Worm (Caenorhabditis elegans) whole organism, L3 larva: ENCODE data around the gene srw-24.

Experiments
- R02D3.7 ChIP-seq: fragments of 150-350 bp; optimal IDR thresholded peaks from 2 replicates; lab custom pipeline; 2014; ENCODE audit warnings: missing biosample characterization, missing genetic modification characterization
- aly-2 ChIP-seq: fragments of 150-350 bp; optimal IDR thresholded peaks from 2 replicates; lab custom pipeline; 2014; ENCODE audit warnings: missing biosample characterization, missing genetic modification characterization
- ama-1 ChIP-seq: fragments of 150-350 bp; optimal IDR thresholded peaks from 2 replicates; lab custom pipeline; 2018
- ceh-16 ChIP-seq: sonication (generic microtip); optimal IDR thresholded peaks from 2 replicates; lab custom pipeline; 2017; ENCODE audit warnings: missing biosample characterization, missing genetic modification characterization
- ceh-9 ChIP-seq: sonication (generic microtip); optimal IDR thresholded peaks from 2 replicates; lab custom pipeline; 2018; ENCODE audit warnings: missing biosample characterization, missing genetic modification characterization
- daf-12 ChIP-seq: fragments of 150-350 bp; optimal IDR thresholded peaks from 2 replicates; lab custom pipeline; 2014; ENCODE audit warnings: missing biosample characterization, missing genetic modification reagents, missing genetic modification characterization
- elt-1 ChIP-seq: fragments of 150-350 bp; optimal IDR thresholded peaks from 2 replicates; lab custom pipeline; 2014; ENCODE audit warnings: missing biosample characterization, missing genetic modification characterization
- elt-2 ChIP-seq: sonication (generic microtip); optimal IDR thresholded peaks from 2 replicates; lab custom pipeline; 2016; ENCODE audit warnings: missing genetic modification reagents, mild to moderate bottlenecking, missing genetic modification characterization, missing compliant biosample characterization
- elt-3 ChIP-seq, 3 experiments: fragments of 150-350 bp in 1 of 3; sonication (generic microtip) in 2 of 3; optimal IDR thresholded peaks; 2 replicates in 2 of 3; 4 replicates in 1 of 3; lab custom pipeline; 2014 to 2017; ENCODE audit warnings: missing biosample characterization in 3 of 3, missing genetic modification characterization in 3 of 3
- eor-1 ChIP-seq, 2 experiments: fragments of 150-350 bp; optimal IDR thresholded peaks; 2 replicates each; lab custom pipeline; 2014 to 2018; ENCODE audit warnings: missing biosample characterization in 2 of 2, missing genetic modification characterization in 2 of 2
- fkh-10 ChIP-seq: sonication (generic microtip); optimal IDR thresholded peaks from 2 replicates; lab custom pipeline; 2017; ENCODE audit warnings: missing biosample characterization, missing genetic modification reagents, missing genetic modification characterization
- fkh-2 ChIP-seq: fragments of 150-350 bp; optimal IDR thresholded peaks from 2 replicates; lab custom pipeline; 2014; ENCODE audit warnings: missing biosample characterization, missing genetic modification reagents, missing genetic modification characterization
- lin-39 ChIP-seq: fragments of 150-350 bp; optimal IDR thresholded peaks from 2 replicates; lab custom pipeline; 2018; ENCODE audit warnings: missing biosample characterization, missing genetic modification reagents, missing genetic modification characterization
- lsy-12 ChIP-seq: sonication (generic microtip); optimal IDR thresholded peaks from 2 replicates; lab custom pipeline; 2016; ENCODE audit warnings: mild to moderate bottlenecking, missing genetic modification characterization, missing compliant biosample characterization
- mdl-1 ChIP-seq: fragments of 150-350 bp; optimal IDR thresholded peaks from 2 replicates; lab custom pipeline; 2014; ENCODE audit warnings: missing biosample characterization, missing genetic modification characterization
- mml-1 ChIP-seq: fragments of 150-350 bp; sonication (generic microtip); optimal IDR thresholded peaks from 3 replicates; lab custom pipeline; 2014; ENCODE audit warnings: missing biosample characterization, missing genetic modification characterization
- nfya-1 ChIP-seq: sonication (generic microtip); optimal IDR thresholded peaks from 2 replicates; lab custom pipeline; 2017; ENCODE audit warnings: missing genetic modification characterization, mild to moderate bottlenecking, missing compliant biosample characterization, antibody characterized with exemption, moderate library complexity; ENCODE audit not compliant: insufficient read depth
- nhr-12 ChIP-seq: fragments of 150-350 bp; optimal IDR thresholded peaks from 2 replicates; lab custom pipeline; 2014; ENCODE audit warnings: missing biosample characterization, missing genetic modification characterization
- nhr-23 ChIP-seq: fragments of 150-350 bp; optimal IDR thresholded peaks from 2 replicates; lab custom pipeline; 2014; ENCODE audit warnings: missing biosample characterization, missing genetic modification reagents, missing genetic modification characterization
- nhr-237 ChIP-seq: fragments of 150-350 bp; optimal IDR thresholded peaks from 2 replicates; lab custom pipeline; 2014; ENCODE audit warnings: missing biosample characterization, missing genetic modification characterization
- nhr-25 ChIP-seq: sonication (generic microtip); optimal IDR thresholded peaks from 2 replicates; lab custom pipeline; 2017; ENCODE audit warnings: missing biosample characterization, missing genetic modification characterization
- nhr-28 ChIP-seq: fragments of 150-350 bp; optimal IDR thresholded peaks from 2 replicates; lab custom pipeline; 2014; ENCODE audit warnings: missing biosample characterization, missing genetic modification characterization
- nhr-67 ChIP-seq: fragments of 150-350 bp; optimal IDR thresholded peaks from 2 replicates; lab custom pipeline; 2014; ENCODE audit warnings: missing biosample characterization, missing genetic modification characterization
- nhr-76 ChIP-seq: fragments of 150-350 bp; sonication (generic microtip); optimal IDR thresholded peaks from 5 replicates; lab custom pipeline; 2014; ENCODE audit warnings: missing biosample characterization, missing genetic modification characterization
- pha-4 ChIP-seq: fragments of 150-350 bp; optimal IDR thresholded peaks from 2 replicates; lab custom pipeline; 2014; ENCODE audit warnings: missing biosample characterization, missing genetic modification reagents, missing genetic modification characterization
- pqm-1 ChIP-seq: fragments of 150-350 bp; optimal IDR thresholded peaks from 2 replicates; lab custom pipeline; 2017; ENCODE audit warnings: missing biosample characterization, missing genetic modification characterization, inconsistent platforms
- sea-2 ChIP-seq: fragments of 150-350 bp; sonication (generic microtip); optimal IDR thresholded peaks from 4 replicates; lab custom pipeline; 2014; ENCODE audit warnings: missing biosample characterization, missing genetic modification reagents, missing genetic modification characterization
- skn-1 ChIP-seq: fragments of 150-350 bp; optimal IDR thresholded peaks from 2 replicates; lab custom pipeline; 2014; ENCODE audit warnings: missing biosample characterization, missing genetic modification characterization
- snpc-4 ChIP-seq: fragments of 150-350 bp; optimal IDR thresholded peaks from 2 replicates; lab custom pipeline; 2014; ENCODE audit warnings: missing biosample characterization, missing genetic modification characterization
- unc-39 ChIP-seq: sonication (generic microtip); optimal IDR thresholded peaks from 4 replicates; lab custom pipeline; 2017; ENCODE audit warnings: missing biosample characterization, missing genetic modification characterization
- zag-1 ChIP-seq: fragments of 150-350 bp; optimal IDR thresholded peaks from 2 replicates; lab custom pipeline; 2014; ENCODE audit warnings: missing biosample characterization, missing genetic modification characterization

The srw-24 gene

DNA sequence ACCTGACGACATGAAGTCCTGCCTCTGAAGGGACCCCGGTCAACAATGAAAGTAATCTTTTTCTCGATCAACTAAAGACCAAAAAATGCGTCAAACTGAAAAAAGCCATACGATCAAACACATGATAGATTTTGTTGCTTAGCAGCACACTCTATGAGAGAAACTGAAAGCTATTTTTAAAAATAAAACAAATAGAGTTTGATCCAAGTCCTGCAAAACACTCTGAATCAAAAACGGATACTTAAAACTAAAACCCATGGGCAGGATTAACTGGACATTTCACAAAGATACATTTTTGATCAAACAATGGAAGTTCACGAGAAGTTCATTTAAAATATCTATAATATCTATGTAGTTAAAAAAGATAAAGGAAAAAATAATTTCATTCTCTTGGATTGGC, 43.6 kb downstream of the srw-24 start, which contains the start of gene T10H4.13:
T10H4.13 (minus strand) TSS at position 101 of the 400 bp plus-strand sequence.
- TF ChIP-seq nhr-25, result no peak
- TF ChIP-seq mdl-1 (tag; lab: Kevin White, UChicago), result no peak
- TF ChIP-seq ama-1, result no peak
- no peak for TF ChIP-seq nhr-12 (tag; lab: Kevin White, UChicago)
- no peak for TF ChIP-seq sea-2 (GFP tag; lab: Kevin White, UChicago)
- TF ChIP-seq fkh-10 (GFP tag; lab: Kevin White, UChicago), result no peak
- no peak for TF ChIP-seq elt-2 (tag; lab: Kevin White, UChicago)
- no peak for TF ChIP-seq nfya-1 (tag; lab: Kevin White, UChicago)
- TF ChIP-seq aly-2 (tag; lab: Kevin White, UChicago), result no peak
- TF ChIP-seq R02D3.7 (tag; lab: Kevin White, UChicago), result no peak
- TF ChIP-seq daf-12 (tag; lab: Kevin White, UChicago), result no peak
- TF ChIP-seq nhr-23, result no peak
- no peak for TF ChIP-seq lsy-12
- no peak for TF ChIP-seq ceh-16 (tag; lab: Kevin White, UChicago)
- TF ChIP-seq fkh-2 (tag; lab: Kevin White, UChicago), result no peak
- TF ChIP-seq nhr-237 (tag; lab: Kevin White, UChicago), result no peak
- TF ChIP-seq elt-1 (tag; lab: Kevin White, UChicago), result no peak
- TF ChIP-seq nhr-76 (tag; lab: Kevin White, UChicago), result no peak

DNA sequence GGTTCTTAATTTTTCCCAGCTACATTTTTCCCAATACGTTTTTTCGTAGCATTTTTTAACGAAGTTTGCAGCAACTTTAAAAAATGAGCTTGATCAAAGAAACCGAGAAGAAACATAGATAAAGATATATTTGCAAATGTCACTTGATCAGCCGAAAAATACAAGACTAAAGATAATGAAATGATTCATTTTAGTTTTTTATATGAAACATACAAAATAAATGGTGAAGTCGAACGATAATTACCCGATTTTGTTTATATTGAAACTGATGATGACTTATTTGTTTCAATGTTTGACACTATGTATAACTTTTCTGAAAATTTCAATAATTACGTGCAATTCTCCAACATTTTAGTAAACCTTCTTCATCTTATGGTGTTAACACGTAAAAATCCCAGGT, 44.5 kb downstream of the srw-24 start, which contains the start of gene srw-22:
srw-22 (plus strand) TSS at position 301 of the 400 bp plus-strand sequence.
- no peak for TF ChIP-seq snpc-4 (tag; lab: Kevin White, UChicago)
- TF ChIP-seq nhr-76 (tag; lab: Kevin White, UChicago), result no peak
- TF ChIP-seq pha-4 (tag; lab: Kevin White, UChicago), result no peak
- no peak for TF ChIP-seq mml-1 (tag; lab: Kevin White, UChicago)
- no peak for TF ChIP-seq nhr-67 (tag; lab: Kevin White, UChicago)
- no peak for TF ChIP-seq pqm-1
- no peak for TF ChIP-seq skn-1 (tag; lab: Kevin White, UChicago)
- no peak for TF ChIP-seq mdl-1 (tag; lab: Kevin White, UChicago)
- no peak for TF ChIP-seq lsy-12
- no peak for TF ChIP-seq eor-1 (tag; optimal IDR thresholded peaks at IDR 0.05; lab: Kevin White, UChicago)
- no peak for TF ChIP-seq elt-3 (tag; optimal IDR thresholded peaks at IDR 0.05; lab: Kevin White, UChicago)

DNA sequence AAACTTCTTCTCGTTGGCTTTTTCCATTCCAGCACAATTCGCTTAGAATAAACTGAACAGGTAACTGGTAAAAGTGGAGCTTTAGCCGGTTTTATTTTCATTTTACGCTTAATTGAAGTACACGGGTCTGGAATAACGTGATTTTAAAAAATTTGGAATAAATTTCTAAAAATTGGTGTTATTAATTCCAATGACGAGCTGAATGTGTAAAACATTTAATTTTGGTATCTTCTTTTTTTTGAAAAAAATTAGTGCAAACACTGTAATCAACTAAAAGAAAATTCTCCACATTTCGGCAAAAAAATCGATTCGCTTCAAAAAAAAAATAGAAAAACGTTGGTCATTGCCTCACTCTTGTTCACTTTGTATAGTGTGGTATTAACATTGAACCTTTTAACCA, 48.5 kb downstream of the srw-24 start, which contains the start of gene T10H4.4:
T10H4.4 (minus strand) TSS at position 101 of the 400 bp plus-strand sequence.
- TF ChIP-seq lin-39 (tag; lab: Kevin White, UChicago), result no peak

DNA sequence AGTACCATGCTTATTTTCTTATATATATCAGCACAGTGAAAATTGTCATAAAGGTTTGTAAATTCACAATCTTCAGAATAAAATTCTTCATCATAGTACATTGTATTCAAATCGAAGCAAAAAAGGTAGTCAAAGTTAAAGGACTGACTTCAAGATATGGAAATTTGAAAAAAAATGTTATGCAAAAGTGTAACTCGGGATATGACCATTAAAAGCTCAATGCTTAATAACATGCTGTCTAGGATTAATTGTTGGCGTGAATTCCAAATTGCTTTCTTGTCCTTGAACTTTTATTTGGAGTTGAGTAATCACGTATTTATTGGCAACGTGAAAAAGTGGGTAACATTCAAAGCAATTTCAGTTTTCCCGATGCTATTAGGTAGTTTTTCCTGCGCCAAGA, 51.0 kb downstream of the srw-24 start, which contains the start of gene srw-16:
srw-16 (minus strand) TSS at position 101 of the 400 bp plus-strand sequence.
- TF ChIP-seq pqm-1 (no peak), skn-1 (tag; lab: Kevin White, UChicago) (no peak), zag-1 (tag; lab: Kevin White, UChicago) (no peak), ceh-9 (tag; lab: Kevin White, UChicago) (no peak), eor-1 (tag; optimal IDR thresholded peaks at IDR 0.05; lab: Kevin White, UChicago) (no peak), ceh-16 (tag; lab: Kevin White, UChicago) (no peak), lsy-12 (no peak), R02D3.7 (tag; lab: Kevin White, UChicago) (no peak), elt-1 (tag; lab: Kevin White, UChicago) (no peak), nfya-1 (tag; lab: Kevin White, UChicago) (no peak), snpc-4 (tag; lab: Kevin White, UChicago) (no peak), nhr-28 (tag; lab: Kevin White, UChicago) (no peak), mdl-1 (tag; lab: Kevin White, UChicago) (no peak), unc-39 (tag; lab: Kevin White, UChicago) (no peak), nhr-23 (no peak)
